Fruit fly (Drosophila melanogaster): ENCODE results near the gene CG44475.

DNA sequence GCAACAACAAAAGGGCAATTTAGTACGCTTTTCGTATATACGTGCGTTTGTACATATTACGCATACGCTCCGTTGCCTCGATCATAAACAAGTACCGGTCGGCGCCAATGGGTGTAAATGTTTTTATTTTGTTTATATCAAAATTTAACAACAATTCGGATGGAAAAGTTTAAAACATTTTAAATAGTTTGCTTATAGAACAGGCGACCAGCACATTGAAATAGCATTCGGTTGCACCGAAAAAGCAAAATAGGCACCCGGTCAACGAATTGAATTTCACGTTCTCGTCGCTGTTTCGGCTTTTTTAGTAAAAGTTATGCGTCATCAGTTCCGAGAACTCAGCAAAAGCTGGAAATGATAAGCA is 30.7 kb upstream of the CG44475 start:
- TF ChIP-seq CG8478 (optimal IDR thresholded peaks at IDR 0.05): no peak
- no peak for TF ChIP-seq Pdp1 (GFP tag; optimal IDR thresholded peaks at IDR 0.05)
- TF ChIP-seq MESR4 (GFP tag; optimal IDR thresholded peaks at IDR 0.05): no peak
- no peak for TF ChIP-seq Sry-β (GFP tag; optimal IDR thresholded peaks at IDR 0.05)
- TF ChIP-seq CG8359 (GFP tag; optimal IDR thresholded peaks at IDR 0.05; ENCODE audit: borderline replicate concordance): no peak
- TF ChIP-seq CG6654 (GFP tag; optimal IDR thresholded peaks at IDR 0.05): no peak
- no peak for TF ChIP-seq Dip2 (GFP tag; IDR thresholded peaks at IDR 0.05)
- TF ChIP-seq dysf (GFP tag; IDR thresholded peaks at IDR 0.05): no peak
- no peak for TF ChIP-seq Dp (GFP tag; optimal IDR thresholded peaks at IDR 0.05)
- no peak for TF ChIP-seq pita (GFP tag; optimal IDR thresholded peaks at IDR 0.05)
- peak; percentile 83 for TF ChIP-seq Deaf1 (tag; optimal IDR thresholded peaks at IDR 0.05)
- TF ChIP-seq lilli (GFP tag; optimal IDR thresholded peaks at IDR 0.05): no peak
- no peak for TF ChIP-seq CG4617 (GFP tag; optimal IDR thresholded peaks at IDR 0.05; ENCODE audit: borderline replicate concordance)
- no peak for TF ChIP-seq nau (GFP tag; optimal IDR thresholded peaks at IDR 0.05)

All from whole organism, embryonic.